Worm (Caenorhabditis elegans): Measurements from ENCODE around the gene rif-1.2.

Gene rif-1.2

ce11 chrX:12347822-12348221, 23.4 kb downstream of the rif-1.2 start (continued):
- TF ChIP-seq vab-7 (GFP tag; IDR thresholded peaks at IDR 0.05): peak; percentile 88
- 0 out of 2 replicates have a peak, but pooled peaks have one; percentile 51 for TF ChIP-seq ZK337.2 (GFP tag; IDR thresholded peaks at IDR 0.05)
- no peak for TF ChIP-seq mep-1 (tag; optimal IDR thresholded peaks at IDR 0.05)
- TF ChIP-seq unc-62 (GFP tag; optimal IDR thresholded peaks at IDR 0.05 in 1 of 2): no peak
- TF ChIP-seq unc-62 (tag; optimal IDR thresholded peaks at IDR 0.05): no peak
- no peak for TF ChIP-seq zag-1 (tag; optimal IDR thresholded peaks at IDR 0.05)
- TF ChIP-seq daf-12 (tag; optimal IDR thresholded peaks at IDR 0.05): no peak
- peak; percentile 67 for TF ChIP-seq Y48G9A.11 (GFP tag; IDR thresholded peaks at IDR 0.05)
- TF ChIP-seq mdl-1 (tag; optimal IDR thresholded peaks at IDR 0.05): no peak
- TF ChIP-seq lir-3 (tag; optimal IDR thresholded peaks at IDR 0.05): no peak
- no peak for TF ChIP-seq nhr-77 (tag; optimal IDR thresholded peaks at IDR 0.05)
- TF ChIP-seq tra-1 (GFP tag; IDR thresholded peaks at IDR 0.05): peak; percentile 63; the same call in 1 of the 2 replicates
- TF ChIP-seq Y5F2A.4 (GFP tag; optimal IDR thresholded peaks at IDR 0.05): no peak
- TF ChIP-seq T26A8.4 (GFP tag; IDR thresholded peaks at IDR 0.05): peak; percentile 50
- peak; percentile 80 for TF ChIP-seq dmd-8 (GFP tag; IDR thresholded peaks at IDR 0.05)
- TF ChIP-seq pha-4 (GFP tag; IDR thresholded peaks at IDR 0.05): peak; percentile 69; the same call in 1 of the 2 replicates
- TF ChIP-seq pha-4 (tag; optimal IDR thresholded peaks at IDR 0.05): no peak
- 0 out of 2 replicates have a peak, but pooled peaks have one; percentile 50 for TF ChIP-seq Y75B8A.6 (GFP tag; IDR thresholded peaks at IDR 0.05)
- TF ChIP-seq nhr-6 (tag; optimal IDR thresholded peaks at IDR 0.05): peak; percentile 32
- no peak for TF ChIP-seq mxl-2 (GFP tag; conservative IDR thresholded peaks at IDR 0.05)
- no peak for TF ChIP-seq lin-38 (GFP tag; IDR thresholded peaks at IDR 0.05)
- TF ChIP-seq lin-13 (GFP tag; optimal IDR thresholded peaks at IDR 0.05): peak; percentile 14
- TF ChIP-seq jun-1 (tag; optimal IDR thresholded peaks at IDR 0.05): no peak
- TF ChIP-seq spr-3 (GFP tag; optimal IDR thresholded peaks at IDR 0.05): peak; percentile 35
- TF ChIP-seq zfp-2 (tag; optimal IDR thresholded peaks at IDR 0.05): no peak
- TF ChIP-seq attf-4 (tag; optimal IDR thresholded peaks at IDR 0.05): no peak

- TF ChIP-seq aha-1 (tag) (peak; percentile 10), nhr-237 (tag; optimal IDR thresholded peaks at IDR 0.05) (no peak)
Measured at ce11 chrX:12346729-12347128, 24.5 kb downstream of the rif-1.2 start, which contains the start of gene F42F12.11. Gene F42F12.11 (plus strand): TSS chrX:12347029.

ce11 chrX:12343279-12343678, 27.9 kb downstream of the rif-1.2 start, which contains the start of the genes nspc-9 and nspc-10:
Gene nspc-9 (minus strand): TSS chrX:12343379.
Gene nspc-10 (plus strand): TSS chrX:12343609.
- TF ChIP-seq ces-1 (GFP tag; optimal IDR thresholded peaks at IDR 0.05): no peak
- TF ChIP-seq mdl-1 (tag; optimal IDR thresholded peaks at IDR 0.05): no peak
- TF ChIP-seq spr-1 (tag; optimal IDR thresholded peaks at IDR 0.05): no peak
- TF ChIP-seq nhr-28 (tag; optimal IDR thresholded peaks at IDR 0.05): no peak
- TF ChIP-seq ama-1 (optimal IDR thresholded peaks at IDR 0.05): no peak
- no peak for TF ChIP-seq nhr-48 (tag; optimal IDR thresholded peaks at IDR 0.05)
- TF ChIP-seq spr-3 (GFP tag; optimal IDR thresholded peaks at IDR 0.05): no peak
- no peak for TF ChIP-seq jun-1 (tag; optimal IDR thresholded peaks at IDR 0.05)
- no peak for TF ChIP-seq lin-39 (tag; optimal IDR thresholded peaks at IDR 0.05)
- TF ChIP-seq Y48G9A.11 (GFP tag; IDR thresholded peaks at IDR 0.05): no peak
- no peak for TF ChIP-seq zag-1 (tag; optimal IDR thresholded peaks at IDR 0.05)

- TF ChIP-seq ceh-20 (GFP tag; IDR thresholded peaks at IDR 0.05) (no peak), php-3 (GFP tag; IDR thresholded peaks at IDR 0.05) (no peak), cey-2 (tag; optimal IDR thresholded peaks at IDR 0.05; ENCODE audit: borderline replicate concordance, insufficient read depth) (no peak), lin-1 (GFP tag; IDR thresholded peaks at IDR 0.05) (no peak), ama-1 (optimal IDR thresholded peaks at IDR 0.05) (no peak), mep-1 (tag; optimal IDR thresholded peaks at IDR 0.05) (no peak), nhr-237 (tag; optimal IDR thresholded peaks at IDR 0.05) (no peak)
Measured at ce11 chrX:12341338-12341737, 29.9 kb downstream of the rif-1.2 start, which contains the start of gene zig-2. Gene zig-2 (minus strand): TSS chrX:12341438.
